Worm (Caenorhabditis elegans) whole organism, L4/young adult: Measurements from ENCODE around the gene fbxa-167.

Experiments used
- dao-5 ChIP-seq: sonication (generic microtip); optimal IDR thresholded peaks from 2 replicates; lab custom pipeline; 2016; ENCODE audit warnings: missing genotype, missing genetic modification characterization, moderate library complexity, missing compliant biosample characterization
- him-1 ChIP-seq: sonication (generic microtip); optimal IDR thresholded peaks from 2 replicates; lab custom pipeline; 2016; ENCODE audit warnings: missing genotype, missing genetic modification reagents, missing genetic modification characterization, missing compliant biosample characterization

DNA sequence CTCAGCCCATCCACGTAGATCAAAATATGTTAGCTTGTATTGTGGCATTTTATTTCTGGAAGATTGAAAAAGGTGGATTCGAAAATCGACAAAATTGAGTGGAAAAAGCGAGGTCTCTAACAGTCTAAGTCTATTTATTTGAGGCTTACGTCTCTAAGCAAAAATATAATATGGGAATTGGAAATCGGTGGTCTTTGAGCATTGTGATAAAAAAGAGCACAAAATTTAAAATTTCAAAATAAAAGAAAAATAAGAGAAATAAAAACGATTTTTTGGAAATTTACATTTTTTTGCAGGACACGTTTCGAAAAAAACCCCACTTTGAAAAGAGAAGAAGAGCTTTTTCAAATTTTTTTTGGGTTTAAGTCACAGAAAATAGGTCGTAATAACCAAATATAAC, 28.2 kb upstream of the fbxa-167 start, which contains the start of gene gst-15:
- no peak for TF ChIP-seq him-1 (tag; lab: Kevin White, UChicago)
- TF ChIP-seq dao-5 (tag; lab: Kevin White, UChicago) = no peak
